Fruit fly (Drosophila melanogaster): ENCODE data around the gene CG13713.

DNA sequence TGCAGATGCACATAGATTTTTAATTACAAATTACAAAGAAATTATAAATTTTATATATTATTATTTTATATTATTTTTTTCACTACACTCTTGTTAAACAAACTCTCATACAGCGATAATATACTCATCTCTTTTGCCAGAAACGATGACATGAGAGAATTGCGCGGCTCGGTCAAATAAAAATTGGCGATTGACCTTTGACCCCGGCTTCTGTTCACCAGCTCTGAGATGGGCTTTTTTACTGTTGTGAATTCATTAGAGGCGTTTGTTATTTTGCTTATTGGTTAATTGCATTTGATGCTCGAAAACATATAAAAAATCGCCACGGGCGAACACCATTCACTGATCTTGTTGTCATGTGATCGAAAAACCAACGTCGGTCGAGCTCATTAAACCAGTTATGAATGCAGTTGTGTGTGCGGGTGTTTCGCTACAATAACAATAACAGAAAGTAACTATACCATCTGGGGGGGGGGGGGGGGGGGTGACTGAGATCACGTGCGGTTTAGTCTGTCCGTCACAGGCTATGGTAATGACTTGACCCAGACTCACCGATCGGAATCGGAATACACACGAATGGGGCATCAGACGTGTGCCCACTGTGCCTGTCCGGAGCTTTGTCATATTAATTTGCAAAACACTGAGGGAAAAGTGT, 12.7 kb upstream of the CG13713 start:
- no peak for TF ChIP-seq CG6254 (GFP tag; optimal IDR thresholded peaks at IDR 0.05)
- no peak for TF ChIP-seq unpg (GFP tag; optimal IDR thresholded peaks at IDR 0.05)
- no peak for TF ChIP-seq Rx (GFP tag; IDR thresholded peaks at IDR 0.05)
- no peak for TF ChIP-seq gfzf (GFP tag; optimal IDR thresholded peaks at IDR 0.05)
- TF ChIP-seq CG12155 (GFP tag; optimal IDR thresholded peaks at IDR 0.05): no peak
- TF ChIP-seq hkb (optimal IDR thresholded peaks at IDR 0.05): no peak
- TF ChIP-seq hkb (GFP tag; IDR thresholded peaks at IDR 0.05): no peak
- no peak for TF ChIP-seq CG8281 (tag; optimal IDR thresholded peaks at IDR 0.05)
- no peak for TF ChIP-seq E2f2 (GFP tag; IDR thresholded peaks at IDR 0.05)
- TF ChIP-seq CG12942 (GFP tag; optimal IDR thresholded peaks at IDR 0.05): no peak

All from whole organism, embryonic.